Fruit fly (Drosophila melanogaster): ENCODE results near the gene PolE2.

DNA sequence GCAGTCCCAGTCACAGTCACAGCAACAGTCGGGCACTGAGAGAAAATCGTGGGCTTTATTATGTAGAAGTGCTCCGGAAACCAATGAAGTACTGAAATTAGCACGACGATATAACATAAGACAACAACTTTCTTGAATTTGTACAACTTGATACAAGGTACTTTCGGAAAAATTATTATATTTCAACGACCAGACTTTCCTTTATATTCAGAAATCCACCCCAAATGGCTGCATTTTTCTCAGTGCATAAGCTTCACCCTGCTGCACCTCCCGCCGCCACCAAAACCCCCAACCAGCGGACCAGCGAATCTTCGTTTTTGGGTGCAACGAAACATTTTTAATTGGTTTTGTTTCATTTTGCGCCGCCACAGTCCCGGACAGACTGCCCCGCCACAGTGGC, 34.2 kb downstream of the PolE2 start:
- TF ChIP-seq Ets98B (GFP tag; IDR thresholded peaks at IDR 0.05) (no peak), D1 (tag; optimal IDR thresholded peaks at IDR 0.05) (no peak), CG8159 (tag; optimal IDR thresholded peaks at IDR 0.05) (peak; percentile 76), CG32121 (GFP tag; IDR thresholded peaks at IDR 0.05) (no peak), CG12605 (GFP tag; IDR thresholded peaks at IDR 0.05) (no peak), EcR (GFP tag; optimal IDR thresholded peaks at IDR 0.05) (no peak)
